Worm (Caenorhabditis elegans) whole organism, late embryonic: Measurements from ENCODE around the gene F31E3.2.

Source experiments
- C08G9.2 ChIP-seq: sonication (generic microtip); optimal IDR thresholded peaks from 2 replicates; lab custom pipeline; 2016; ENCODE audit warnings: mild to moderate bottlenecking, missing genetic modification characterization, moderate library complexity, missing compliant biosample characterization
- ama-1 ChIP-seq: fragments of 150-350 bp; optimal IDR thresholded peaks from 2 replicates; lab custom pipeline; 2014
- fkh-6 ChIP-seq: sonication (generic microtip); optimal IDR thresholded peaks from 2 replicates; lab custom pipeline; 2016; ENCODE audit warnings: missing genetic modification characterization, missing compliant biosample characterization
- gmeb-2 ChIP-seq: sonication (generic microtip); optimal IDR thresholded peaks from 2 replicates; lab custom pipeline; 2016; ENCODE audit warnings: missing genetic modification characterization, inconsistent platforms, missing compliant biosample characterization
- pag-3 ChIP-seq: sonication (generic microtip); optimal IDR thresholded peaks from 2 replicates; lab custom pipeline; 2016; ENCODE audit warnings: missing compliant biosample characterization, missing genetic modification characterization, borderline replicate concordance
- pqm-1 ChIP-seq: sonication (generic microtip); optimal IDR thresholded peaks from 2 replicates; lab custom pipeline; 2016; ENCODE audit warnings: missing genetic modification characterization, missing compliant biosample characterization
- rnt-1 ChIP-seq: sonication (generic microtip); optimal IDR thresholded peaks from 2 replicates; lab custom pipeline; 2016; ENCODE audit warnings: missing genetic modification characterization, missing compliant biosample characterization
- unc-55 ChIP-seq: sonication (generic microtip); optimal IDR thresholded peaks from 2 replicates; lab custom pipeline; 2017; ENCODE audit warnings: missing biosample characterization, missing genetic modification reagents, missing genetic modification characterization

- no peak for TF ChIP-seq fkh-6 (tag; lab: Kevin White, UChicago)
- no peak for TF ChIP-seq C08G9.2
- no peak for TF ChIP-seq pag-3 (tag; lab: Kevin White, UChicago)
- TF ChIP-seq rnt-1 (tag; lab: Kevin White, UChicago), result no peak
- no peak for TF ChIP-seq gmeb-2 (tag; lab: Kevin White, UChicago)
- TF ChIP-seq ama-1 (lab: Kevin White, UChicago), result no peak
- no peak for TF ChIP-seq unc-55 (GFP tag; lab: Kevin White, UChicago)
- TF ChIP-seq pqm-1, result no peak
Observed at ce11 chrIII:6968080-6968639, 5.6 kb upstream of the F31E3.2 start, which contains the start of gene panl-2.
